Fruit fly (Drosophila melanogaster) ovary, adult (tissue): ENCODE measurements around the gene Diedel3.

Experiments
- CG17801 ChIP-seq: fragments of 200-800 bp; optimal IDR thresholded peaks from 2 replicates; lab custom pipeline; 2019; ENCODE audit warnings: missing biosample characterization, mild to moderate bottlenecking, missing genetic modification characterization, moderate library complexity; ENCODE audit not compliant: partially characterized antibody

Gene Diedel3

DNA sequence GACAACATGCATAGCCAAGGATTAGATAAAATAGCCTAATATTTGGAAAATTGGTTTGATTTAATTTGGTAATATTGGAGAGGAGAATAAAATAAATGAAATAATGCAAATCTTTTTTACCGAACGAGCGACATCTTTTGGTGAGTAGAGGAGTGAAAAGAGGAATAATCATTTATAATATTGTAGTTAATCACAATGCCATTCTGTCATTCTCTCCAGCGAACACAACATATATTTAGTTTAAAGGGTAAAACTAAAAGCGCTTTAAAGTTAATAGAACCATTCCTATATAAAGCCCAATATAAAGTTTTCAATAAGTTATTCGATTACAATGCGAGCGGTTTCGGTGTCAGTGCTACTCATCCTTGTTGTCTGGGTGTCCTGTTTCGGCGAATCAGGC, at the start of gene Diedel3:
Gene Diedel3 (plus strand): TSS at position 301 of the 400 bp plus-strand sequence.
- no peak for TF ChIP-seq CG17801

DNA sequence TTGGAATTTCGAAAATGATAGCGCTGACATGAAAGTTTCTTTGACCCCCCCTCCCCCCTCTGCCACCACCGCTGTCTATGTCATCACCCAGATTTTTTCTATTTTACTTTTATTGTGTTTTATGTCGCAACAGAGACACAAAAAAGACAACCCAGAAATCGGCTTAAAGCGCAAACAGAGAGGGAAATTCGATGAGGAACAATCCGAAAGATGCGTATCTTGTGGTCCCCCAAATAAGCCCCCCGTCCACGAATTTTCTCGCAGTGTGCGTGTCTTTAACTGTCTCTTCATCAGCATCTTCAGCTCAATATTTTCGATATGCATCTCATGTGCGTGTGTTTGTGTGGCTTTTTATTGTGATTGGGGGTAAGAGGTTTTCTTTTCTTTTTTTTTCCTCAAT, 45.5 kb upstream of the Diedel3 start:
- TF ChIP-seq CG17801 = no peak

DNA sequence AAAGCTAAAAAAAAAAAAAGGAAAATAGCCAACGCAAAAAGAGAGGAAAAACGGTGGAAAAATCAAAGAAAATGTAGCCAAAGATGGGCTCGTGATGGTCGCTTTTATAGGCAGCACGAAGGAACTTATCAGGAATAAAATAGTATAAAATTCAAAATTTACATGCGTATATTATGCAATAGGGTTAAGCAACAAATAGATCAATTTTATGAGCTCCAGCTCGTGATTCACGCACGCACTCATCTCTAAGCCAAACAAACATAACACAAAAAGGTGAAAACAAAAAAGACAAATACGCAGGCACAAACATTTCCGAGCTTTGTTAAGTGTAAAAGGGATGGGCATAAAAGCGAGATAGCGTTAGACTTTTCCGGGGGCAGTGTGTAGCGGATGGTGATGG, 41.4 kb upstream of the Diedel3 start:
- no peak for TF ChIP-seq CG17801

DNA sequence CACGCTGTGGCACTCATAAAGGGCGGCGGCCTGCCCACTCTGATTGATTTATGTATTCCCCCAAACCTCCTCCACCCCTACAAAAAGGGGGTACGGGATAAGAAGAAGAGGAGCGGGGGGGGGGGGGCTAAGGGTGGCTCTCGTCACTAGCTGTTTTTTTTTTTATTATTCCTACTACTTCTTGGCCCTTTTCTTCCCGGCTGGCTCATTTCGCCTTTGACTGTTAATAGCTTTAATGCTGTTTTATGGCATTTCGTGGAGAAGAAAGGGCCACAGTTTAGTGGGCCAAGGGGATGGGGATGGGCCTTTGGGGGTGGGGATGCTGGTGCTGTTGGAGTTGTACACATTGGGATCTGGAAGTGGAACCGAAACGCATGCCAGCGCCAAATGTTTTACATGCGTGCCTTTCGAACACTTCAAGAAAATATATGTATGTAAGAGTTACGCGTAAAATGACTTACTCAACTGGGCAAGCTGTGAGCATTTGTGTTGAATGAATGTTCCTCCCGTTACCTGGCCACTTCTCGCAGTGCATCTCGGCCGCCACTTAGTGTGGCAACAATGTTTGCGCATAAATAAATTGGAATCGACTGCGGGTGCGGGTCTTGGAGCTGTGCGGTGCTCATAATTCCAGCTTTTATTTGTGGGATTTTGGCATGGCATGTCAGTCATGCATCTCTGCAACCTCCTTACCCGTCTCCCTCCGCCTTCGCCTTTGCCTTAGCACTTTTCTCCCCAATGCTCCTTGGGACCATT, 39.9 kb upstream of the Diedel3 start:
- TF ChIP-seq CG17801 = no peak

DNA sequence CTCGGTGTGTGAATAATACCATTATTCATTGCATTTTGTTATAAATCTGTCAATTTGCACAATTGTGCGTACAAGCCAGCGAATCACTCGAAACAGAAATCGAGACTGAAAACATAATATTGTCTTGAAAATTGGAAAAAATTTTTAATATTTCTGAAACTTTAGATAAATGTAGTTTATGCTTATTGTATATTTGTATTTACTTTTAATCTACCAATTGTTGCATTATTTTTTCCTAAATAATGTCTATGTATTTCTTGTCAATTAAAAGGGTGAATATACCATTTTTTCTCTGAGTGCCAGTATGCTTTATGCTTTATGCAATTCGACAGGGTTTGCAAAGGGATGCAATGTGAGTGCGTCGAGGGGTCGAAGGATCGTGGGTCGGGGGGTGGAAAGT, 35.7 kb upstream of the Diedel3 start:
- TF ChIP-seq CG17801 = no peak

DNA sequence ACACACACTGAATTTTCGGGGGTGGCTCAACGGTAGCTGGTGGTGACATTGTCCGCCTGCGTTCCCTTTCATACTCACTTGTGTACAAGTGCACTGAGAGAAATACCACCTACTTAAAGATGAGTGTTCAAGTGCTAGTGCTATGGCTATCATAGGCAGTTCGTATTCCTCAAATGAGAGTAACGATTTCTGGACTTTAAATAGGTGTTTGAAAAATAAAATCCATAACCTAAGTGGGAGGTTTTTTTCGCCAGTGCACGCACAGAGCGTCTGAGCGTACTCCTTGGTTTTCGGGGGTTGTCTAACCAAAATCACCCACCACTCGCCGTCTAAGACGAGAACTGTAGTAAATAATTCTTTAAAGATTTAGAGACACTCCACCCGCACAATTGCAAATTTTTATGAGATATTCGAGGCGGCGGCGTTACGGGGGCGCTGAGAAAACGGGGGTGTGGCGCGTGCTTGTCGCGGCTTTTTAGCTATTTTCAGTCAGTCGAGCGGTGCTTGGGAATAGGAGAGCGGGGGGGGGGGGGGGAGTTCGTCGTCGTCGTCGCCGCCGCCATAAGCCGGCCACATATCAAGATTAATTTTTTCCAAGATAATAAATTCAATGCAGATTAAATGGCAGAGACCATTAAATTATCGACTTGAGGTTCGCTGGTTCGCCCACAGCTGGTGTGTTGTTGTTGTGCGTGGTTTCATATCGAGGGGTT, 32.0 kb upstream of the Diedel3 start:
- TF ChIP-seq CG17801 = no peak

DNA sequence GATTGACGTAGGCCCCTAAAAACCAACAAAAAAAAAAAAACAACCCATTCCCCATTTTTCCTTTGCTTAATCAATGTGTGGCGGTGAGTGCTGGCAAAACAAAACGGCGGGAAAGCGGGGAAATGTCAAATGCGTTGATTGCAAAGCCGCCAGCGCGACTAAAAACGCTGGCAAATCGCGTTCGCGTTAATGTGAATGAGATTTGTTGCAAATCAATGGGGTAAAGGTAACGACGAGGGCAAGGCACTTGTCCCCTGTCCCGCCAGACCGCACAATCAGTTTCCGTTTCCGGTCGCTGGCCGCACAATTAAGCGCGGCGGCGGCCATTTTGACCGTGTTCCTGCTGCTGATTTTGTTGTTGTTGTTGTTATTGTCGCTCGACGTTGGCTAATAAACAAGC, 30.2 kb upstream of the Diedel3 start:
- TF ChIP-seq CG17801 = no peak

DNA sequence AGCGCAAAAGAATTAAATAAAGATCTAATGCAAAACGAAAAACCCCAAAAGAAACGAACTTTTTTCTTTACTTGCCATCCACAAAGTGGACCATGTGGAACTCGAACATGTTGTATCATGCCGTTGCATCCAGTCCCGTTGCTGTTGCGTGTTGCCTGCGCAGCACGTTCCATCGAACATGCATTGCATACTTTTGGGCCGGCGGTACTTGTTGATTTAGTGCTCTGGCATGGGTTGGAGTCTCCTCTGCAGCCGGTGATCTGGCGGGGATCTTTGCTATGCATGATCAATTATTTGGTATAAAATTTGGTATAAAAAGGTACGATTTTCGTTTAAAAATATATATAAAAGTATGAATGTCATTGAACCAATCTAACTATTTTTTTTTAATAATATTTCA, 21.7 kb upstream of the Diedel3 start:
- TF ChIP-seq CG17801 = no peak

DNA sequence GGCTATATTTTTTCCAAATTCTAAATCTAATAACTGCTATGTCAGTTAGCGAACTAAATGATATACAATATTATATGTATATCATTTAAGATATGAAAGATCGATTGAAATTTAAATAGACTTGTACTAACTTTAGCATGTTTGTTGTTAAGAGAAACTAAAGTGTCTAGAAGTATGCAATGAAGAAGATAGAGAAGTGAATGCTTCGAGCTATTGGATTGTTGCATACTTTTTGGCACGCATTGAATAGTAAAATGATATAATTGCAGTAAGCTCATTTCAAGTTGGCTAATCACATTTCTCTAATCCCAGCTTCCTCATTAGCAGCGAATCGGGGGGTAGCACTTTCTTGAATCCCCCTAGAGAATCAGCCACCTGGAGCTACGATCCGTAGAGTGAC, 16.5 kb upstream of the Diedel3 start:
- no peak for TF ChIP-seq CG17801

DNA sequence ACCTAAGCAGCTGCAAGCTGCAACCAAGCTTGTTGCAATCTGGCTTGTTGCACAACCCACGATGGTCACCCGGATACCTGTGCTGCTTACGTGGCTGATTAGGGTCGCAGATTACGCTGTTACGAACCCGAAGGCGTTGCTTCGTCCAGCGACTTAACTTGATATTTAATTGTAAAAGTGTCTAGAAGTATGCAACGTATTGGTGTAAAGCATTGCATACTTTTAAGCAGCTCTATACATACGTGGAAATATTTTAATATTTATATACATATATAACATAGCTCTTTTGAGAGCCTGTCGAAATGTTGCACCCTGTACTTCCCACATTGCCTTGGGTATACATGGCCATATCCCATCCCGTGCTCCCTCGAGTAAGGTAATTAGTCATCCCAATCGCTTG, 13.1 kb upstream of the Diedel3 start:
- no peak for TF ChIP-seq CG17801

DNA sequence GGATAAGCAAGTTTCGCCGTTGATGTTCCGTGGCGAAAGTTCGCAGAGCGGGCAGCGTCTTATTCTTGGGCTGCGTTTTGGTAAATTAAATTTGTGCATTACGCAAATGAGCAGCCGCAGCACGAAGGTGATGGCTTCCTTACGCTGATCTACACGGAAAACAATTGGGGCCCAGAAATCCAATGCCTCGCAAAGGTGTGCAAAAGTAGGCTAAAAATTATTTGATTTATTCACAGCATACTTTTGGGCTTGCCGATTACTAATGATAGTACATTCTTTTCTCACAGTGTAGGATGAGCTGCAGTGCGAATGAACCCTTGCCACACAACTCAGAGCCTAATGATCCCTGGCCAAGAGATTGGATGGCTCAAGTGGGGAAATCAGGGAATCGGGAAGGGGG, 10.0 kb upstream of the Diedel3 start:
- TF ChIP-seq CG17801 = no peak

DNA sequence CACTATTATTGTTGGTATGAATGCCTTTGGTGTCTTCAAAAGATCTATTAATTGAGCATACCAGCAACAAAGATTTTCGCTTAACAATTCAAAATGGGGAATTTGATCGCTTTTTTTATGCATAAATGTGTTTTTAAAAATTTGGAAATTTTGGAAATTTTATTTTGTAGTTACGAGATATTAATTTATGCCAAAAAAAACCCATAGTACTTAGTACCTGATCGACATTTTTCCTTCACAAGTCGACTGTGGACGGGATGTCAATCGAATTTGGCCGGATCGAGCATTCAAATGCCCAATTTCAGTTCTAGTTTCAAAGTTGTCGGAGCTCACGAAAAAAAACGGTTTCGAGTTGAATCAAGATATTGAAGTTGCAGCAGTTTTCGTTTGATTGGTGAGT, 6.4 kb downstream of the Diedel3 start, which contains the start of gene CG14190:
Gene CG14190 (plus strand): TSS at position 301 of the 400 bp plus-strand sequence.
- TF ChIP-seq CG17801 = no peak

DNA sequence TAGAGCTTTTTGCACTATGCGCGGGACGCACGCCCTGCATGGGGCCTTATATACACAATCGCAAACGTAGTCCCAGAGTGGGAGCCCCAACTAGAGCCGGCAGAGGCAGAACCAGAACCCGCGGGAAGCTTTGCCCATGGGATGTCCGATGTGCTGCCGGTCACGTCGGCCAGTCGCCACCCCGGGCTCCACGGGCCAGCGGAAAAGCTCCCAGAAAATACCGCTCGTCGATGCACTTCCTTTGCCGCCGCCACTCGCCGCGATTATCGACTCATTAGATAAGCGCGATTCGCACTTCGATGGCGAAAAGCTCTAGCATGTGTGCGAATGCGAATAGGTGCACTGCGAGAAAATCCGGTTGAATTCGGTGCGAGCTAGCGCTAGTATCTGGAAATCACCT, 18.6 kb downstream of the Diedel3 start, which contains the start of gene CG34330:
Gene CG34330 (minus strand): TSS at position 101 of the 400 bp plus-strand sequence.
- no peak for TF ChIP-seq CG17801

DNA sequence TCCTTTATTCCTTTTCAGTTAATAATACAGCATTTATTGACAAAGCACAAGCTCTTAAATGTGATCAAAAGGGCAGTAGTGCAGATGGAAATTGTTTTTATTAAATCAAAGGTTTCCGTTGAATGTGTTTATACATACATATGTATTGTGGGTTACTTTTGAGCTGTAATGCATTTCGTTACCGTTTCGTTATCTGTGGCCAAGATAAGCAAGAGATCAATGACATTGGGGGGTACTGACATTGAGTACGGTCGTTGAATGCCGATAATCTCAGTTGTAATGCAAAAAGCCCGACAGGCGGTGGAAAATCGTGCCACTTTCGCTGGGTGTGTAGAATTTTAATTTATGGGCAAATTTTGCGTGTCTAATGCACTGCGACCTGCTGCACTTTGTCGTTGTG, 22.7 kb downstream of the Diedel3 start:
- TF ChIP-seq CG17801 = no peak

DNA sequence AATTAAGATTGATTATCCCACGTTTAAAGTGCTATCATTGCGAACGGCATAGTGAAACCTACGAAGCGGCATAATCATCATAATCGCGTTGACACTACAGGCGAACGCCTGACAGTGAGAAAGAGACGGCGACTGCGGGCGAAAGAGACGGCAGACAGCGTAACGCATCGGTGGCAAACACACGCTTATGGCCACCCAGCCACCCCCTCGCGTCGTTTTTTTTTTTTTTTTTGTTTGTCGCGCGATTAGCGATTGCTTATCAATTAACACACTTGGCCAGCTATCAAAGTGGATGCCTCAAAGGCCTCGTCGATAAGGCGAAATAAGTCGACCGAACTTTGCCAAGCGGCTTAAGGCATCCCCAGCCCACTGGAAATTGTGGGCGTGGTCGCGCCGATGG, 23.6 kb downstream of the Diedel3 start:
- no peak for TF ChIP-seq CG17801

DNA sequence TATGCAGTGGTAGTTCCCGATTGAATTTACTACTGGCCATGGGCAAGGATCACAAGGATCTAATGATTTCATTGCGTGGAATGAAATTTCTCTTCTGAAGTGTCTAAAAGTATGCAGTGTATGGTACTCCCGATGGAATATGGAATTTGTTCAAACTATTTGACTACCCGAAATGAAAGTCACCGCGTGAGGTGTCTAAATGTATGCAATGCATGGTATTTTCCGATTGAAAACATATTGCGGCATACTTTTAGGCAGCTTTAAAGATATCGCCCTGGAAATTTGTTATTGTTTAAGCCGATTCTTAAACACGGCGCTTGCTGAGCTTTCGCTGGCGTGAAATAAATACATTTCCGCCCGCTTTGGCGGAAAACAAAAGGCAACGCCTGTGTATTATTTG, 24.3 kb downstream of the Diedel3 start:
- TF ChIP-seq CG17801 = no peak

DNA sequence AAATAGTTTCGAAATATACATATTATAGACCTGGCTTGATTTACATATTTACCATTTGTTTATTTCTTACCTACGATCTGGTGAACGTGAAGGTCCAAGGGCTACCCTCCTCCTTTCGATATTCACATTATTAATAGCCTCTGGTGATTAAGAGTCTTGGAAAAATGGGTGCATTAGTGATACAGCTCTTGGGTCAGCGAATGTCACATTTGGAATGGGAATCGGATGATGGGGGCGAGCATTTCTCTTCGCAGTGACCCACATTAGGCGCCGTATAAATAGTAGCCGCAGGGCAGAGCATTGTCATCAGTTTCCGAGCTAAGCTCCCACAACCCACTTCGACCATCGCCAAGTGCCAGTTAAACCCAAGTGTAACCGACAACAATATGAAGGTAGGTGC, 27.2 kb downstream of the Diedel3 start, which contains the start of gene CG7406:
Gene CG7406 (plus strand): TSS at position 301 of the 400 bp plus-strand sequence.
- no peak for TF ChIP-seq CG17801

DNA sequence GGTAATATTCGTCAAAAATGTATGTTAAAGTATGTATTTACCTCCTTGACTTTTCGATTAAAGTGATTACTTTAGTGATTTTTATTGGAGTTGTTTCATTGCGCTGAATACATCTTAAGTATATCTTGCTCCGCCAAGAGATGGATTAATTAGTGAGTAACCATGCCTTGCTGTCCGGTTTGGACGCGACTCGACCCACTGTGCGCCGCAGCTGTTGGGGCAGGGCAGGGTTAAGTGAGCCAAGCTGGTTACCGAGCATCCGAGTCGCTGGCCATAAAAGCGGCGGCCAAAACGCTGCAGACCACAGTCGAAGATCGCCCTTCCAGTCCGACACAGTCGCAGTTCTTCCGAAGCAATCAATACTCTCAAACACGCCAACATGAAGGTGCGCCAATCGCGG, 31.1 kb downstream of the Diedel3 start, which contains the start of gene CG14191:
Gene CG14191 (plus strand): TSS at position 301 of the 400 bp plus-strand sequence.
- TF ChIP-seq CG17801 = no peak
